Worm (Caenorhabditis elegans): Measurements from ENCODE around the gene F13A2.3.

- TF ChIP-seq mdl-1 (tag; optimal IDR thresholded peaks at IDR 0.05): no peak
- no peak for TF ChIP-seq unc-62 (GFP tag; optimal IDR thresholded peaks at IDR 0.05)
- no peak for TF ChIP-seq nhr-12 (tag; optimal IDR thresholded peaks at IDR 0.05)
- no peak for TF ChIP-seq ztf-1 (GFP tag; conservative IDR thresholded peaks at IDR 0.05)
- no peak for TF ChIP-seq ama-1 (optimal IDR thresholded peaks at IDR 0.05)
- no peak for TF ChIP-seq lin-13 (GFP tag; optimal IDR thresholded peaks at IDR 0.05)
Observed at ce11 chrV:4359127-4359526, 37.0 kb downstream of the F13A2.3 start.
